Fruit fly (Drosophila melanogaster) whole organism, prepupa: Measurements from ENCODE around the gene Ugt36A1.

Experiments used
- Blimp-1 ChIP-seq: fragments of 200-800 bp; sonication (Bioruptor generic); optimal IDR thresholded peaks from 3 replicates; lab custom pipeline; 2017; ENCODE audit warnings: missing biosample characterization, missing genetic modification characterization, mild to moderate bottlenecking, moderate library complexity, missing genetic modification reagents
- CG10631 ChIP-seq: fragments of 200-800 bp; sonication (Bioruptor generic); optimal IDR thresholded peaks from 2 replicates; lab custom pipeline; 2016; ENCODE audit warnings: missing biosample characterization, missing genetic modification characterization
- CG10669 ChIP-seq: fragments of 200-800 bp; sonication (Bioruptor generic); optimal IDR thresholded peaks from 3 replicates; lab custom pipeline; 2018; ENCODE audit warnings: missing biosample characterization, mild to moderate bottlenecking, missing genetic modification characterization, moderate library complexity
- CG11294 ChIP-seq: fragments of 200-800 bp; sonication (Bioruptor generic); IDR thresholded peaks from 2 replicates; pipeline ENCODE4 v1.3.6; 2022; ENCODE audit warnings: missing biosample characterization, missing genetic modification characterization
- CG15336 ChIP-seq: fragments of 200-800 bp; sonication (Bioruptor generic); IDR thresholded peaks from 2 replicates; pipeline ENCODE4 v1.3.6; 2022; ENCODE audit warnings: missing biosample characterization, missing genetic modification characterization
- CG1621 ChIP-seq: fragments of 200-800 bp; sonication (Bioruptor generic); optimal IDR thresholded peaks from 3 replicates; lab custom pipeline; 2018; ENCODE audit warnings: missing biosample characterization, mild to moderate bottlenecking, missing genetic modification characterization
- CG3032 ChIP-seq: fragments of 200-800 bp; optimal IDR thresholded peaks from 2 replicates; lab custom pipeline; 2019; ENCODE audit warnings: missing biosample characterization, mild to moderate bottlenecking, missing genetic modification characterization, moderate library complexity
- CG31627 ChIP-seq: fragments of 200-800 bp; sonication (Bioruptor generic); optimal IDR thresholded peaks from 3 replicates; lab custom pipeline; 2016; ENCODE audit warnings: missing biosample characterization, missing genetic modification characterization
- CG32006 ChIP-seq: fragments of 200-800 bp; sonication (Bioruptor generic); optimal IDR thresholded peaks from 3 replicates; lab custom pipeline; 2017; ENCODE audit warnings: missing biosample characterization, mild to moderate bottlenecking, missing genetic modification characterization
- CG34406 ChIP-seq: fragments of 200-800 bp; sonication (Bioruptor generic); optimal IDR thresholded peaks from 3 replicates; lab custom pipeline; 2016; ENCODE audit warnings: missing biosample characterization, missing genetic modification characterization
- CG3919 ChIP-seq: fragments of 200-800 bp; sonication (Bioruptor generic); optimal IDR thresholded peaks from 3 replicates; lab custom pipeline; 2016; ENCODE audit warnings: missing biosample characterization, missing genetic modification characterization
- CG4318 ChIP-seq: fragments of 200-800 bp; sonication (Bioruptor generic); optimal IDR thresholded peaks from 3 replicates; lab custom pipeline; 2017; ENCODE audit warnings: missing biosample characterization, mild to moderate bottlenecking, missing genetic modification characterization
- CG6163 ChIP-seq: fragments of 200-800 bp; sonication (Bioruptor generic); IDR thresholded peaks from 3 replicates; pipeline ENCODE4 v1.3.6; 2022; ENCODE audit warnings: missing biosample characterization, missing genetic modification characterization
- CG6276 ChIP-seq: fragments of 200-800 bp; sonication (Bioruptor generic); optimal IDR thresholded peaks from 2 replicates; lab custom pipeline; 2017; ENCODE audit warnings: missing biosample characterization, mild to moderate bottlenecking, missing genetic modification characterization
- CG6792 ChIP-seq: fragments of 200-800 bp; sonication (Bioruptor generic); optimal IDR thresholded peaks from 3 replicates; lab custom pipeline; 2016; ENCODE audit warnings: missing biosample characterization, missing genetic modification characterization
- CG6808 ChIP-seq: fragments of 200-800 bp; sonication (Bioruptor generic); optimal IDR thresholded peaks from 3 replicates; lab custom pipeline; 2017; ENCODE audit warnings: missing biosample characterization, missing genetic modification characterization, mild to moderate bottlenecking, moderate library complexity, missing genetic modification reagents
- CG6854 ChIP-seq: fragments of 200-800 bp; sonication (Bioruptor generic); optimal IDR thresholded peaks from 2 replicates; lab custom pipeline; 2017; ENCODE audit warnings: missing biosample characterization, mild to moderate bottlenecking, missing genetic modification characterization
- CG7368 ChIP-seq: fragments of 200-800 bp; sonication (Bioruptor generic); optimal IDR thresholded peaks from 3 replicates; lab custom pipeline; 2016; ENCODE audit warnings: missing biosample characterization, missing genetic modification characterization
- CG8119 ChIP-seq: fragments of 200-800 bp; sonication (Bioruptor generic); IDR thresholded peaks from 3 replicates; pipeline ENCODE4 v1.3.6; 2022; ENCODE audit warnings: missing biosample characterization, missing genetic modification characterization
- CG8319 ChIP-seq: fragments of 200-800 bp; sonication (Bioruptor generic); optimal IDR thresholded peaks from 3 replicates; lab custom pipeline; 2016; ENCODE audit warnings: missing biosample characterization, missing genetic modification characterization
- CG8632 ChIP-seq: fragments of 200-800 bp; sonication (Bioruptor generic); optimal IDR thresholded peaks from 3 replicates; lab custom pipeline; 2016; ENCODE audit warnings: missing biosample characterization, missing genetic modification characterization
- CG9139 ChIP-seq: fragments of 200-800 bp; sonication (Bioruptor generic); optimal IDR thresholded peaks from 3 replicates; lab custom pipeline; 2017; ENCODE audit warnings: missing biosample characterization, mild to moderate bottlenecking, missing genetic modification characterization
- Eip78C ChIP-seq: fragments of 200-800 bp; sonication (Bioruptor generic); peaks from one replicate; lab custom pipeline; 2016; ENCODE audit warnings: missing biosample characterization, missing genetic modification characterization
- Eip93F ChIP-seq: fragments of 200-800 bp; sonication (Bioruptor generic); optimal IDR thresholded peaks from 2 replicates; lab custom pipeline; 2016; ENCODE audit warnings: missing biosample characterization, mild to moderate bottlenecking, missing genetic modification characterization
- Ets21C ChIP-seq: fragments of 200-800 bp; sonication (Bioruptor generic); optimal IDR thresholded peaks from 3 replicates; lab custom pipeline; 2016; ENCODE audit warnings: missing biosample characterization, missing genetic modification characterization
- Ets96B ChIP-seq: fragments of 200-800 bp; optimal IDR thresholded peaks from 2 replicates; lab custom pipeline; 2019; ENCODE audit warnings: missing biosample characterization, mild to moderate bottlenecking, missing genetic modification characterization, moderate library complexity
- Gug ChIP-seq: fragments of 200-800 bp; sonication (Bioruptor generic); IDR thresholded peaks from 2 replicates; pipeline ENCODE4 v1.3.6; 2022; ENCODE audit warnings: missing biosample characterization, missing genetic modification characterization
- Hr39 ChIP-seq: fragments of 200-800 bp; sonication (Bioruptor generic); optimal IDR thresholded peaks from 2 replicates; lab custom pipeline; 2016; ENCODE audit warnings: missing biosample characterization, missing genetic modification characterization
- Hr4 ChIP-seq: fragments of 200-800 bp; sonication (Bioruptor generic); optimal IDR thresholded peaks from 3 replicates; lab custom pipeline; 2016; ENCODE audit warnings: missing biosample characterization, missing genetic modification characterization
- Lpt ChIP-seq: fragments of 200-800 bp; sonication (Bioruptor generic); optimal IDR thresholded peaks from 3 replicates; lab custom pipeline; 2016; ENCODE audit warnings: missing biosample characterization, missing genetic modification characterization
- OdsH ChIP-seq: fragments of 200-800 bp; sonication (Bioruptor generic); optimal IDR thresholded peaks from 3 replicates; lab custom pipeline; 2016; ENCODE audit warnings: missing biosample characterization, missing genetic modification characterization
- achi ChIP-seq: fragments of 200-800 bp; sonication (Bioruptor generic); optimal IDR thresholded peaks from 3 replicates; lab custom pipeline; 2016; ENCODE audit warnings: missing biosample characterization, missing genetic modification characterization
- acj6 ChIP-seq: fragments of 200-800 bp; sonication (Bioruptor generic); optimal IDR thresholded peaks from 3 replicates; lab custom pipeline; 2016; ENCODE audit warnings: missing biosample characterization, missing genetic modification characterization
- cyc ChIP-seq: fragments of 200-800 bp; sonication (Bioruptor generic); optimal IDR thresholded peaks from 3 replicates; lab custom pipeline; 2016; ENCODE audit warnings: missing biosample characterization, missing genetic modification characterization
- dac ChIP-seq: fragments of 200-800 bp; sonication (Bioruptor generic); optimal IDR thresholded peaks from 2 replicates; lab custom pipeline; 2017; ENCODE audit warnings: missing biosample characterization, mild to moderate bottlenecking, missing genetic modification characterization
- eg ChIP-seq: fragments of 200-800 bp; sonication (Bioruptor generic); IDR thresholded peaks from 3 replicates; pipeline ENCODE4 v1.3.6; 2022; ENCODE audit warnings: missing biosample characterization, missing genetic modification characterization
- esn ChIP-seq: fragments of 200-800 bp; sonication (Bioruptor generic); optimal IDR thresholded peaks from 2 replicates; lab custom pipeline; 2016; ENCODE audit warnings: missing biosample characterization, mild to moderate bottlenecking, missing genetic modification characterization, moderate library complexity
- fd59A ChIP-seq: fragments of 200-800 bp; sonication (Bioruptor generic); optimal IDR thresholded peaks from 2 replicates; lab custom pipeline; 2017; ENCODE audit warnings: missing biosample characterization, mild to moderate bottlenecking, missing genetic modification characterization, missing genetic modification reagents
- fkh ChIP-seq: fragments of 200-800 bp; sonication (Bioruptor generic); optimal IDR thresholded peaks from 3 replicates; lab custom pipeline; 2017; ENCODE audit warnings: missing biosample characterization, mild to moderate bottlenecking, missing genetic modification characterization, moderate library complexity
- lz ChIP-seq: fragments of 200-800 bp; sonication (Bioruptor generic); optimal IDR thresholded peaks from 3 replicates; lab custom pipeline; 2016; ENCODE audit warnings: missing biosample characterization, missing genetic modification characterization
- net ChIP-seq: fragments of 200-800 bp; sonication (Bioruptor generic); optimal IDR thresholded peaks from 3 replicates; lab custom pipeline; 2016; ENCODE audit warnings: missing biosample characterization, missing genetic modification characterization
- pdm3 ChIP-seq: fragments of 200-800 bp; sonication (Bioruptor generic); optimal IDR thresholded peaks from 3 replicates; lab custom pipeline; 2016; ENCODE audit warnings: missing biosample characterization, missing genetic modification characterization
- spab ChIP-seq: fragments of 200-800 bp; sonication (Bioruptor generic); optimal IDR thresholded peaks from 2 replicates; lab custom pipeline; 2017; ENCODE audit warnings: missing biosample characterization, mild to moderate bottlenecking, missing genetic modification characterization, missing genetic modification reagents
- topi ChIP-seq: fragments of 200-800 bp; sonication (Bioruptor generic); optimal IDR thresholded peaks from 3 replicates; lab custom pipeline; 2016; ENCODE audit warnings: missing biosample characterization, missing genetic modification characterization
- vri ChIP-seq: fragments of 200-800 bp; sonication (Bioruptor generic); optimal IDR thresholded peaks from 3 replicates; lab custom pipeline; 2016; ENCODE audit warnings: missing biosample characterization, mild to moderate bottlenecking, missing genetic modification characterization

Ugt36A1 gene

dm6 chr2L:3655698-3656105 lies 36.8 kb downstream of the Ugt36A1 start (continued):
- TF ChIP-seq OdsH (GFP tag; lab: Kevin White, UChicago), result peak; percentile 99
- TF ChIP-seq pdm3 (GFP tag; lab: Kevin White, UChicago), result peak; percentile 99
- peak; percentile 100 for TF ChIP-seq Eip78C
- peak; percentile 98 for TF ChIP-seq CG1621 (tag; lab: Kevin White, UChicago)
- TF ChIP-seq CG7368 (GFP tag; lab: Kevin White, UChicago), result peak; percentile 99
- peak; percentile 99 for TF ChIP-seq CG6854 (GFP tag; lab: Kevin White, UChicago)
- peak; percentile 97 for TF ChIP-seq fd59A (GFP tag; lab: Kevin White, UChicago)
- peak; percentile 98 for TF ChIP-seq Ets96B (tag; lab: Kevin White, UChicago)

dm6 chr2L:3656667-3657066 lies 37.8 kb downstream of the Ugt36A1 start, which contains the start of gene for:
TSS of gene for (minus strand) at chr2L:3656953.
- TF ChIP-seq CG6276 (GFP tag; lab: Kevin White, UChicago), result peak; percentile 26
- TF ChIP-seq spab (GFP tag; lab: Kevin White, UChicago), result no peak
- no peak for TF ChIP-seq dac (GFP tag; lab: Kevin White, UChicago)
- peak; percentile 24 for TF ChIP-seq vri (GFP tag; lab: Kevin White, UChicago)
- no peak for TF ChIP-seq CG6792 (GFP tag; lab: Kevin White, UChicago)
- TF ChIP-seq Eip78C, result peak; percentile 14
- TF ChIP-seq CG8119 (GFP tag; lab: Robert Waterston, UW), result 0 out of 3 replicates have a peak, but pooled peaks have one; percentile 2
- peak; percentile 21 for TF ChIP-seq fkh (GFP tag; lab: Kevin White, UChicago)
- TF ChIP-seq CG8319 (GFP tag; lab: Kevin White, UChicago), result no peak
- TF ChIP-seq, all 60 proteins: peak for 5

- TF ChIP-seq CG4318 (GFP tag; lab: Kevin White, UChicago), result peak; percentile 0
- 0 out of 3 replicates have a peak, but pooled peaks have one; percentile 17 for TF ChIP-seq CG6163 (GFP tag; lab: Robert Waterston, UW)
- TF ChIP-seq eg (GFP tag; lab: Robert Waterston, UW), result peak; percentile 68
- TF ChIP-seq Ets96B (tag; lab: Kevin White, UChicago), result peak; percentile 22
- TF ChIP-seq lz, result peak; percentile 34
- TF ChIP-seq Ets21C, result peak; percentile 1
- TF ChIP-seq cyc (GFP tag; lab: Kevin White, UChicago), result peak; percentile 50
- TF ChIP-seq CG6808 (GFP tag; lab: Kevin White, UChicago), result no peak
- TF ChIP-seq CG32006, result peak; percentile 62
- TF ChIP-seq CG8632 (GFP tag; lab: Kevin White, UChicago), result no peak
- no peak for TF ChIP-seq Blimp-1
- no peak for TF ChIP-seq CG6276 (GFP tag; lab: Kevin White, UChicago)
- TF ChIP-seq CG11294, result no peak
- TF ChIP-seq CG3919 (GFP tag; lab: Kevin White, UChicago), result peak; percentile 19
- TF ChIP-seq CG9139 (GFP tag; lab: Kevin White, UChicago), result no peak
- TF ChIP-seq Lpt (GFP tag; lab: Kevin White, UChicago), result peak; percentile 8
- peak; percentile 32 for TF ChIP-seq CG10631
- no peak for TF ChIP-seq CG10669 (GFP tag; lab: Kevin White, UChicago)
- TF ChIP-seq OdsH (GFP tag; lab: Kevin White, UChicago), result peak; percentile 18
- peak; percentile 60 for TF ChIP-seq CG15336 (GFP tag; lab: Robert Waterston, UW)
- peak; percentile 52 for TF ChIP-seq fkh (GFP tag; lab: Kevin White, UChicago)
- TF ChIP-seq esn, result peak; percentile 19
- peak; percentile 3 for TF ChIP-seq spab (GFP tag; lab: Kevin White, UChicago)
- no peak for TF ChIP-seq net
- TF ChIP-seq achi (GFP tag; lab: Kevin White, UChicago), result peak; percentile 13
- peak; percentile 60 for TF ChIP-seq Eip78C
- TF ChIP-seq CG8119 (GFP tag; lab: Robert Waterston, UW), result peak; percentile 75
- TF ChIP-seq acj6, result peak; percentile 16
- TF ChIP-seq Gug, result 0 out of 2 replicates have a peak, but pooled peaks have one; percentile 8
- peak; percentile 28 for TF ChIP-seq CG3032 (tag; lab: Kevin White, UChicago)
- peak; percentile 33 for TF ChIP-seq Hr4
- TF ChIP-seq CG31627 (GFP tag; lab: Kevin White, UChicago), result peak; percentile 59
- TF ChIP-seq topi (GFP tag; lab: Kevin White, UChicago), result peak; percentile 18
- no peak for TF ChIP-seq CG34406 (GFP tag; lab: Kevin White, UChicago)
- TF ChIP-seq Hr39, result peak; percentile 53
- TF ChIP-seq Eip93F (GFP tag; lab: Kevin White, UChicago), result no peak
Measured at dm6 chr2L:3657349-3658142, 38.6 kb downstream of the Ugt36A1 start.
